Fruit fly (Drosophila melanogaster): ENCODE data around the gene slx1.
A peak's percentile ranks its signal among the peaks of the same experiment; 100 is the strongest.

The slx1 gene

DNA sequence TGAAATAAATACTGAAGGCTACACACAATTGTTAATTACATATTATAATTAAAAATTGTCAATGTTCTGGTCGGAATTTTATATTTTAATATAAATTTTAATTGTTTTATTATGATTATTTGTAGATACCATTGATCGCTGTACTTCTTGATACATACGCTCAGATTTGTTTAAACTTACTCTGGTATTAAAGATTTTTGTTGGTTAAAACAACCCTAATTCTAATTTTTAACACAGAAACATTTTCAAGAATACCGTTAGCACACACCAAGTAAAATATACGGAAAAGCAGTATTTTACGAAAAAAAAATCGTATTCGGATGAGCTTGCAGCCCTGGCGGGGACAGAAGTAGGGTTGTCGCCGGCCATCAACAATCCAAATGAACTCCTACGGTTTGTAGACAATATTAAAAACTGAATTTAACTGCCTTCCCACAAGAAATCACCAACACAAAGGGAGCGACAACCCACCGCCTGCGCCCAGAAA is at the start of gene slx1, which contains the start of the genes CG9775 and MED31 (continued):
- TF ChIP-seq al (GFP tag; IDR thresholded peaks at IDR 0.05) (peak; percentile 72), Ravus (GFP tag; IDR thresholded peaks at IDR 0.05) (no peak), Dp (GFP tag; optimal IDR thresholded peaks at IDR 0.05) (peak; percentile 14), ranshi (GFP tag; IDR thresholded peaks at IDR 0.05) (peak; percentile 65), hbn (GFP tag; IDR thresholded peaks at IDR 0.05; ENCODE audit: partially characterized antibody) (no peak), CG14860 (GFP tag; IDR thresholded peaks at IDR 0.05; ENCODE audit: partially characterized antibody) (no peak), so (GFP tag; IDR thresholded peaks at IDR 0.05) (peak; percentile 73; the same call in 2 of the 3 replicates), seq (GFP tag; IDR thresholded peaks at IDR 0.05) (peak; percentile 72; the same call in 1 of the 2 replicates), CG13287 (GFP tag; IDR thresholded peaks at IDR 0.05; ENCODE audit: partially characterized antibody) (no peak), dati (GFP tag; IDR thresholded peaks at IDR 0.05) (0 out of 2 replicates have a peak, but pooled peaks have one; percentile 21), Dll (GFP tag; IDR thresholded peaks at IDR 0.05; ENCODE audit: partially characterized antibody) (no peak), CG13775 (GFP tag; optimal IDR thresholded peaks at IDR 0.05) (peak; percentile 88), crol (GFP tag; IDR thresholded peaks at IDR 0.05) (no peak), CG2116 (GFP tag; optimal IDR thresholded peaks at IDR 0.05) (peak; percentile 71), slp2 (GFP tag; optimal IDR thresholded peaks at IDR 0.05) (no peak), jing (GFP tag; optimal IDR thresholded peaks at IDR 0.05) (no peak), cas (GFP tag; IDR thresholded peaks at IDR 0.05) (peak; percentile 51), CG9817 (tag; optimal IDR thresholded peaks at IDR 0.05) (peak; percentile 87), CG17612 (GFP tag; IDR thresholded peaks at IDR 0.05) (peak; percentile 55; the same call in 1 of the 2 replicates), jigr1 (GFP tag; IDR thresholded peaks at IDR 0.05) (peak; percentile 66; the same call in 1 of the 3 replicates), CG32532 (GFP tag; IDR thresholded peaks at IDR 0.05) (peak; percentile 81), dmrt99B (tag; optimal IDR thresholded peaks at IDR 0.05) (peak; percentile 75), HmgZ (tag; optimal IDR thresholded peaks at IDR 0.05) (peak; percentile 45), CG9609 (GFP tag; optimal IDR thresholded peaks at IDR 0.05) (peak; percentile 1), zen2 (GFP tag; IDR thresholded peaks at IDR 0.05; ENCODE audit: partially characterized antibody) (no peak), gt (GFP tag; IDR thresholded peaks at IDR 0.05) (no peak), fd64A (GFP tag; optimal IDR thresholded peaks at IDR 0.05) (no peak), Sry-β (GFP tag; optimal IDR thresholded peaks at IDR 0.05) (peak; percentile 7), Hey (tag; optimal IDR thresholded peaks at IDR 0.05) (no peak), CG13624 (GFP tag; optimal IDR thresholded peaks at IDR 0.05) (no peak), CG3163 (GFP tag; optimal IDR thresholded peaks at IDR 0.05) (no peak), CG17912 (GFP tag; optimal IDR thresholded peaks at IDR 0.05) (no peak), MESR4 (GFP tag; optimal IDR thresholded peaks at IDR 0.05) (peak; percentile 31), BtbVII (GFP tag; optimal IDR thresholded peaks at IDR 0.05) (peak; percentile 69), ci (GFP tag; IDR thresholded peaks at IDR 0.05) (peak; percentile 69), Ada2b (GFP tag; IDR thresholded peaks at IDR 0.05) (peak; percentile 69), Rfx (GFP tag; IDR thresholded peaks at IDR 0.05) (peak; percentile 79), emc (GFP tag; optimal IDR thresholded peaks at IDR 0.05) (no peak), Aef1 (GFP tag; IDR thresholded peaks at IDR 0.05) (peak; percentile 58; the same call in 2 of the 3 replicates), Pdp1 (GFP tag; optimal IDR thresholded peaks at IDR 0.05) (peak in 1 of 2 experiments; percentile 35), CG2202 (tag; optimal IDR thresholded peaks at IDR 0.05) (peak; percentile 38), chm (GFP tag; IDR thresholded peaks at IDR 0.05) (0 out of 2 replicates have a peak, but pooled peaks have one; percentile 35), stwl (tag; optimal IDR thresholded peaks at IDR 0.05) (peak; percentile 56), Chrac-16 (GFP tag; optimal IDR thresholded peaks at IDR 0.05) (peak; percentile 68), CG6654 (GFP tag; optimal IDR thresholded peaks at IDR 0.05) (peak; percentile 30), run (tag; optimal IDR thresholded peaks at IDR 0.05) (peak; percentile 48), fd3F (GFP tag; optimal IDR thresholded peaks at IDR 0.05) (peak; percentile 76), Sin3A (optimal IDR thresholded peaks at IDR 0.05) (no peak), Gsc (GFP tag; IDR thresholded peaks at IDR 0.05) (no peak), CG3281 (GFP tag; optimal IDR thresholded peaks at IDR 0.05) (peak; percentile 71), jumu (GFP tag; optimal IDR thresholded peaks at IDR 0.05) (peak; percentile 48)
